Worm (Caenorhabditis elegans) whole organism, L1 larva: ENCODE data around the gene Y64G10A.1.

Experiments used
- C16A3.4 ChIP-seq: fragments of 150-350 bp; optimal IDR thresholded peaks from 2 replicates; lab custom pipeline; 2014; ENCODE audit warnings: missing biosample characterization, missing genetic modification characterization
- alr-1 ChIP-seq: fragments of 200-800 bp; sonication (Bioruptor generic); optimal IDR thresholded peaks from 2 replicates; lab custom pipeline; 2018; ENCODE audit warnings: borderline replicate concordance, mild to moderate bottlenecking, missing genetic modification characterization, missing compliant biosample characterization
- blmp-1 ChIP-seq: fragments of 150-350 bp; optimal IDR thresholded peaks from 2 replicates; lab custom pipeline; 2014; ENCODE audit warnings: missing biosample characterization, missing genetic modification characterization
- ceh-82 ChIP-seq, 3 experiments: fragments of 150-350 bp in 1 of 3; sonication (generic microtip) in 2 of 3; optimal IDR thresholded peaks; 2 replicates each; lab custom pipeline; 2014 to 2017; ENCODE audit warnings: missing biosample characterization in 3 of 3, missing genetic modification characterization in 3 of 3
- ceh-88 ChIP-seq: fragments of 200-800 bp; sonication (Bioruptor generic); IDR thresholded peaks from 2 replicates; pipeline ENCODE4 v1.3.6; 2022; ENCODE audit warnings: missing genetic modification characterization, missing compliant biosample characterization
- ceh-90 ChIP-seq: sonication (generic microtip); optimal IDR thresholded peaks from 2 replicates; lab custom pipeline; 2016; ENCODE audit warnings: missing genetic modification characterization, missing compliant biosample characterization
- dpl-1 ChIP-seq, 3 experiments: fragments of 150-350 bp in 2 of 3; sonication (generic microtip) in 1 of 3; optimal IDR thresholded peaks; 2 replicates each; lab custom pipeline; 2014 to 2017; ENCODE audit warnings: missing biosample characterization in 3 of 3, missing genetic modification characterization in 3 of 3, missing genetic modification reagents in 3 of 3
- efl-1 ChIP-seq, 4 experiments: fragments of 150-350 bp; optimal IDR thresholded peaks in 3 of 4; peaks in 1 of 4; 1 replicate in 1 of 4; 2 replicates in 3 of 4; lab custom pipeline; 2014; ENCODE audit warnings: missing biosample characterization in 2 of 4, missing genetic modification characterization in 2 of 4, missing genetic modification reagents in 2 of 4
- elt-2 ChIP-seq: sonication (generic microtip); optimal IDR thresholded peaks from 2 replicates; lab custom pipeline; 2016; ENCODE audit warnings: missing genetic modification characterization, mild to moderate bottlenecking, inconsistent platforms, missing compliant biosample characterization, missing genetic modification reagents
- fkh-10 ChIP-seq: sonication (generic microtip); optimal IDR thresholded peaks from 2 replicates; lab custom pipeline; 2017; ENCODE audit warnings: missing biosample characterization, missing genetic modification reagents, missing genetic modification characterization
- fkh-4 ChIP-seq: sonication (generic microtip); optimal IDR thresholded peaks from 2 replicates; lab custom pipeline; 2016; ENCODE audit warnings: missing compliant biosample characterization, missing genetic modification characterization, borderline replicate concordance
- fos-1 ChIP-seq: fragments of 150-350 bp; optimal IDR thresholded peaks from 2 replicates; lab custom pipeline; 2014; ENCODE audit warnings: missing biosample characterization, missing genetic modification characterization
- hpl-2 ChIP-seq: fragments of 150-350 bp; optimal IDR thresholded peaks from 2 replicates; lab custom pipeline; 2014; ENCODE audit warnings: missing biosample characterization, missing genetic modification reagents, missing genetic modification characterization
- jun-1 ChIP-seq: fragments of 150-350 bp; optimal IDR thresholded peaks from 2 replicates; lab custom pipeline; 2014; ENCODE audit warnings: missing biosample characterization, missing genetic modification reagents, missing genetic modification characterization
- lin-13 ChIP-seq: fragments of 150-350 bp; optimal IDR thresholded peaks from 2 replicates; lab custom pipeline; 2014; ENCODE audit warnings: missing biosample characterization, missing genetic modification reagents, missing genetic modification characterization
- lin-15B ChIP-seq: fragments of 150-350 bp; sonication (generic microtip); optimal IDR thresholded peaks from 3 replicates; lab custom pipeline; 2014; ENCODE audit warnings: missing biosample characterization, missing genetic modification characterization
- lin-35 ChIP-seq, 2 experiments: fragments of 150-350 bp; optimal IDR thresholded peaks; 2 replicates each; lab custom pipeline; 2014; ENCODE audit warnings: missing biosample characterization in 2 of 2, missing genetic modification characterization in 2 of 2, missing genetic modification reagents in 2 of 2
- mdl-1 ChIP-seq, 2 experiments: fragments of 150-350 bp; optimal IDR thresholded peaks; 2 replicates each; lab custom pipeline; 2014 to 2017; ENCODE audit warnings: missing biosample characterization in 2 of 2, missing genetic modification characterization in 2 of 2, inconsistent platforms in 1 of 2
- mef-2 ChIP-seq: fragments of 150-350 bp; optimal IDR thresholded peaks from 2 replicates; lab custom pipeline; 2014; ENCODE audit warnings: missing biosample characterization, missing genetic modification characterization
- mep-1 ChIP-seq: fragments of 150-350 bp; optimal IDR thresholded peaks from 2 replicates; lab custom pipeline; 2014; ENCODE audit warnings: missing biosample characterization, missing genetic modification characterization
- nhr-19 ChIP-seq: fragments of 200-800 bp; sonication (Bioruptor generic); conservative IDR thresholded peaks from 2 replicates; pipeline ENCODE4 v1.3.6; 2022; ENCODE audit warnings: missing genetic modification characterization, missing compliant biosample characterization
- nhr-20 ChIP-seq: sonication (generic microtip); optimal IDR thresholded peaks from 2 replicates; lab custom pipeline; 2016; ENCODE audit warnings: mild to moderate bottlenecking, missing genetic modification characterization, missing compliant biosample characterization
- nhr-28 ChIP-seq: fragments of 150-350 bp; optimal IDR thresholded peaks from 2 replicates; lab custom pipeline; 2014; ENCODE audit warnings: missing biosample characterization, missing genetic modification characterization
- nhr-47 ChIP-seq: sonication (generic microtip); optimal IDR thresholded peaks from 2 replicates; lab custom pipeline; 2016; ENCODE audit warnings: mild to moderate bottlenecking, missing genetic modification characterization, moderate library complexity, missing compliant biosample characterization
- nhr-84 ChIP-seq: sonication (generic microtip); optimal IDR thresholded peaks from 2 replicates; lab custom pipeline; 2017; ENCODE audit warnings: missing biosample characterization, missing genetic modification characterization
- nhr-85 ChIP-seq: sonication (generic microtip); peaks from one replicate; lab custom pipeline; 2016; ENCODE audit warnings: missing genetic modification characterization, inconsistent platforms, missing compliant biosample characterization
- nhr-90 ChIP-seq: sonication (generic microtip); optimal IDR thresholded peaks from 2 replicates; lab custom pipeline; 2016; ENCODE audit warnings: mild to moderate bottlenecking, missing genetic modification characterization, missing compliant biosample characterization; ENCODE audit not compliant: poor library complexity
- pag-3 ChIP-seq: sonication (generic microtip); optimal IDR thresholded peaks from 2 replicates; lab custom pipeline; 2017; ENCODE audit warnings: missing genetic modification characterization, mild to moderate bottlenecking, missing compliant biosample characterization, antibody characterized with exemption, borderline replicate concordance; ENCODE audit not compliant: insufficient read depth
- rnt-1 ChIP-seq: sonication (generic microtip); optimal IDR thresholded peaks from 2 replicates; lab custom pipeline; 2016; ENCODE audit warnings: mild to moderate bottlenecking, missing genetic modification characterization, moderate library complexity, missing compliant biosample characterization
- skn-1 ChIP-seq: fragments of 150-350 bp; optimal IDR thresholded peaks from 2 replicates; lab custom pipeline; 2014; ENCODE audit warnings: missing biosample characterization, missing genetic modification characterization
- snpc-4 ChIP-seq: fragments of 150-350 bp; optimal IDR thresholded peaks from 2 replicates; lab custom pipeline; 2014; ENCODE audit warnings: missing biosample characterization, missing genetic modification characterization
- snu-23 ChIP-seq: sonication (generic microtip); optimal IDR thresholded peaks from 2 replicates; lab custom pipeline; 2016; ENCODE audit warnings: missing genetic modification characterization, missing compliant biosample characterization
- sup-37 ChIP-seq: fragments of 200-800 bp; sonication (Bioruptor generic); optimal IDR thresholded peaks from 2 replicates; lab custom pipeline; 2018; ENCODE audit warnings: mild to moderate bottlenecking, missing genetic modification characterization, missing compliant biosample characterization
- swsn-7 ChIP-seq: sonication (generic microtip); optimal IDR thresholded peaks from 2 replicates; lab custom pipeline; 2016; ENCODE audit warnings: missing genetic modification characterization, missing compliant biosample characterization
- unc-86 ChIP-seq: sonication (generic microtip); optimal IDR thresholded peaks from 2 replicates; lab custom pipeline; 2016; ENCODE audit warnings: missing genetic modification characterization, missing compliant biosample characterization
- unc-98 ChIP-seq: fragments of 200-800 bp; sonication (Bioruptor generic); IDR thresholded peaks from 2 replicates; pipeline ENCODE4 v1.3.6; 2022; ENCODE audit warnings: missing genetic modification characterization, missing compliant biosample characterization
- vab-15 ChIP-seq: sonication (generic microtip); optimal IDR thresholded peaks from 2 replicates; lab custom pipeline; 2017; ENCODE audit warnings: missing genotype, mild to moderate bottlenecking, missing genetic modification characterization, missing compliant biosample characterization
- xbp-1 ChIP-seq: sonication (generic microtip); optimal IDR thresholded peaks from 2 replicates; lab custom pipeline; 2016; ENCODE audit warnings: missing genetic modification characterization, missing compliant biosample characterization
- zip-4 ChIP-seq: fragments of 200-800 bp; sonication (Bioruptor generic); optimal IDR thresholded peaks from 2 replicates; lab custom pipeline; 2018; ENCODE audit warnings: mild to moderate bottlenecking, missing genetic modification characterization, moderate library complexity, missing compliant biosample characterization
- ztf-11 ChIP-seq, 2 experiments: sonication (generic microtip); optimal IDR thresholded peaks; 2 replicates each; lab custom pipeline; 2016 to 2017; ENCODE audit warnings: missing genetic modification characterization in 2 of 2, missing biosample characterization in 1 of 2, missing compliant biosample characterization in 1 of 2
- ztf-4 ChIP-seq: fragments of 150-350 bp; optimal IDR thresholded peaks from 2 replicates; lab custom pipeline; 2014; ENCODE audit warnings: missing biosample characterization, missing genetic modification characterization

The Y64G10A.1 gene

ce11 chrIV:14228069-14228468, 10.8 kb downstream of the Y64G10A.1 start, which contains the start of gene F02H6.7:
TSS of gene F02H6.7 (minus strand) at chrIV:14228169.
- TF ChIP-seq lin-15B (tag; lab: Kevin White, UChicago) (no peak), jun-1 (tag; lab: Kevin White, UChicago) (no peak), ztf-11 (tag; optimal IDR thresholded peaks at IDR 0.05; lab: Kevin White, UChicago) (no peak), unc-86 (tag; lab: Kevin White, UChicago) (no peak), lin-13 (no peak), blmp-1 (tag; lab: Kevin White, UChicago) (no peak), fos-1 (tag; lab: Kevin White, UChicago) (no peak)

ce11 chrIV:14227138-14227537, 11.7 kb downstream of the Y64G10A.1 start:
- no peak for TF ChIP-seq xbp-1 (tag; lab: Kevin White, UChicago)
- no peak for TF ChIP-seq pag-3
- TF ChIP-seq sup-37 (GFP tag; lab: Kevin White, UChicago) = no peak
- no peak for TF ChIP-seq ztf-4 (tag; lab: Kevin White, UChicago)
- no peak for TF ChIP-seq nhr-84
- TF ChIP-seq swsn-7 (tag; lab: Kevin White, UChicago) = no peak
- no peak for TF ChIP-seq fkh-10
- no peak for TF ChIP-seq mef-2
- no peak for TF ChIP-seq nhr-85 (tag; lab: Kevin White, UChicago)
- no peak for TF ChIP-seq elt-2 (tag; lab: Kevin White, UChicago)
- no peak for TF ChIP-seq snpc-4 (tag; lab: Kevin White, UChicago)
- no peak for TF ChIP-seq unc-98 (GFP tag; lab: Robert Waterston, UW)
- TF ChIP-seq vab-15 (tag; lab: Kevin White, UChicago) = no peak
- no peak for TF ChIP-seq ceh-90 (tag; lab: Kevin White, UChicago)

ce11 chrIV:14224912-14225311, 14.0 kb downstream of the Y64G10A.1 start:
- peak; percentile 66 for TF ChIP-seq snu-23 (GFP tag; lab: Kevin White, UChicago)
- peak; percentile 29 for TF ChIP-seq mep-1 (tag; lab: Kevin White, UChicago)
- TF ChIP-seq nhr-47 (tag; lab: Kevin White, UChicago) = peak; percentile 31
- no peak for TF ChIP-seq alr-1 (tag; lab: Kevin White, UChicago)
- peak in 1 of 3 experiments; percentile 17 for TF ChIP-seq ceh-82 (tag; optimal IDR thresholded peaks at IDR 0.05; lab: Kevin White, UChicago)
- peak in 1 of 2 experiments; percentile 36 for TF ChIP-seq mdl-1 (tag; optimal IDR thresholded peaks at IDR 0.05; lab: Kevin White, UChicago)
- TF ChIP-seq rnt-1 (tag; lab: Kevin White, UChicago) = peak; percentile 63
- TF ChIP-seq nhr-20 (tag; lab: Kevin White, UChicago) = peak; percentile 54
- no peak for TF ChIP-seq nhr-28 (tag; lab: Kevin White, UChicago)
- TF ChIP-seq C16A3.4 (tag; lab: Kevin White, UChicago) = peak; percentile 55
- peak; percentile 10 to 38 for TF ChIP-seq efl-1 (optimal IDR thresholded peaks at IDR 0.05; lab: Kevin White, UChicago)
- peak in 1 of 2 experiments; percentile 31 for TF ChIP-seq efl-1 (GFP tag; optimal IDR thresholded peaks at IDR 0.05 in 1 of 2; lab: Kevin White, UChicago)
- no peak for TF ChIP-seq fkh-4 (tag; lab: Kevin White, UChicago)
- peak; percentile 8 for TF ChIP-seq lin-13
- no peak for TF ChIP-seq zip-4 (GFP tag; lab: Kevin White, UChicago)
- TF ChIP-seq skn-1 (tag; lab: Kevin White, UChicago) = peak; percentile 5
- TF ChIP-seq ceh-88 (GFP tag; lab: Robert Waterston, UW) = no peak
- TF ChIP-seq lin-35 (GFP tag; optimal IDR thresholded peaks at IDR 0.05; lab: Kevin White, UChicago) = peak; percentile 18 to 68
- no peak for TF ChIP-seq hpl-2
- peak in 1 of 3 experiments; percentile 25 for TF ChIP-seq dpl-1 (GFP tag; optimal IDR thresholded peaks at IDR 0.05; lab: Kevin White, UChicago)
- TF ChIP-seq nhr-90 = peak; percentile 39
- peak; percentile 4 for TF ChIP-seq swsn-7 (tag; lab: Kevin White, UChicago)
- peak; percentile 34 for TF ChIP-seq nhr-19 (GFP tag; lab: Robert Waterston, UW)
